Fruit fly (Drosophila melanogaster) Kc167 (cell line): ENCODE data around the gene CG6592.

Experiments
- Myc ChIP-seq: fragments of >200 bp; optimal IDR thresholded peaks from 2 replicates; lab custom pipeline; 2017; ENCODE audit warnings: missing external identifiers
- Sin3A ChIP-seq: fragments of >200 bp; optimal IDR thresholded peaks from 2 replicates; lab custom pipeline; 2018; ENCODE audit warnings: missing external identifiers
- h ChIP-seq: fragments of >200 bp; optimal IDR thresholded peaks from 3 replicates; lab custom pipeline; 2018; ENCODE audit warnings: missing external identifiers
- insv ChIP-seq: fragments of >200 bp; optimal IDR thresholded peaks from 3 replicates; lab custom pipeline; 2018; ENCODE audit warnings: missing external identifiers
- psq ChIP-seq: fragments of >200 bp; optimal IDR thresholded peaks from 2 replicates; lab custom pipeline; 2017; ENCODE audit warnings: missing external identifiers
- ttk ChIP-seq: sonication (Bioruptor generic); optimal IDR thresholded peaks from 2 replicates; lab custom pipeline; 2017; ENCODE audit warnings: missing external identifiers

- TF ChIP-seq psq (lab: Kevin White, UChicago) (no peak), ttk (lab: Kevin White, UChicago) (no peak), Myc (lab: Kevin White, UChicago) (no peak), Sin3A (lab: Kevin White, UChicago) (no peak), h (no peak), insv (no peak)
These were observed 26.4 kb upstream of the CG6592 start for dm6 chr3L:6033008-6033407.
